Worm (Caenorhabditis elegans) whole organism, L2 larva: ENCODE data around the gene C28A5.2.

Experiments used
- ama-1 ChIP-seq: fragments of 150-350 bp; optimal IDR thresholded peaks from 2 replicates; lab custom pipeline; 2018; ENCODE audit warnings: inconsistent platforms
- egl-27 ChIP-seq: sonication (generic microtip); optimal IDR thresholded peaks from 3 replicates; lab custom pipeline; 2017; ENCODE audit warnings: missing biosample characterization, missing genetic modification reagents, missing genetic modification characterization
- elt-1 ChIP-seq: fragments of 150-350 bp; optimal IDR thresholded peaks from 2 replicates; lab custom pipeline; 2014; ENCODE audit warnings: missing biosample characterization, missing genetic modification characterization
- gmeb-1 ChIP-seq: fragments of 150-350 bp; optimal IDR thresholded peaks from 2 replicates; lab custom pipeline; 2014; ENCODE audit warnings: missing biosample characterization, missing genetic modification characterization
- mbf-1 ChIP-seq: sonication (generic microtip); optimal IDR thresholded peaks from 2 replicates; lab custom pipeline; 2017; ENCODE audit warnings: missing biosample characterization, missing genetic modification characterization
- nhr-237 ChIP-seq: fragments of 150-350 bp; optimal IDR thresholded peaks from 2 replicates; lab custom pipeline; 2014; ENCODE audit warnings: missing biosample characterization, missing genetic modification characterization
- sem-4 ChIP-seq: fragments of 150-350 bp; optimal IDR thresholded peaks from 2 replicates; lab custom pipeline; 2014; ENCODE audit warnings: missing biosample characterization, missing genetic modification reagents, missing genetic modification characterization
- snpc-4 ChIP-seq: fragments of 150-350 bp; optimal IDR thresholded peaks from 2 replicates; lab custom pipeline; 2014; ENCODE audit warnings: missing biosample characterization, missing genetic modification characterization
- unc-39 ChIP-seq: fragments of 150-350 bp; optimal IDR thresholded peaks from 2 replicates; lab custom pipeline; 2014; ENCODE audit warnings: missing biosample characterization, missing genetic modification characterization
- ztf-11 ChIP-seq: sonication (generic microtip); optimal IDR thresholded peaks from 2 replicates; lab custom pipeline; 2017; ENCODE audit warnings: missing biosample characterization, missing genetic modification characterization

DNA sequence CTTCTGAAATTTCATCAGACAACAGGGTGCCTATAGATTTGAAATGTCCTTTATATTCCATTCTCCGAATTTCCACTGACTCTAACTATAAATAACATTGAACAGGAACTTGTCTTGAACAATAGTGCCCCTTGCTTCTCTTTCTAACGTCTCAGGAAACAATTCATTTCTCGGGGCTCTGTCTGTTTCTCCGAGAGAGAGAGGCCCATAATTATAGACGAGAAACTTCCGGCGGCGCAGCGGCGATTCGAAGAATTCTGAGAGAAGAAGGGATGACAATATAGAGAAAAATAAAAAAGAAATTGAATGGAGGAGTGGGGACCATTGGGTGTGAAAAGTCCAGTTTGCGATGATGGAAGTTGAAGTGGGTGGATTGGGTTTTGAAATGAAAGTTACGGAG, 20.9 kb upstream of the C28A5.2 start:
- TF ChIP-seq elt-1 (tag; lab: Kevin White, UChicago): no peak
- TF ChIP-seq snpc-4 (tag; lab: Kevin White, UChicago): no peak
- no peak for TF ChIP-seq unc-39 (tag; lab: Kevin White, UChicago)
- no peak for TF ChIP-seq ztf-11 (tag; lab: Kevin White, UChicago)
- no peak for TF ChIP-seq egl-27 (tag; lab: Kevin White, UChicago)
- TF ChIP-seq nhr-237 (tag; lab: Kevin White, UChicago): no peak
- TF ChIP-seq ama-1: no peak
- TF ChIP-seq mbf-1 (tag; lab: Kevin White, UChicago): no peak
- no peak for TF ChIP-seq gmeb-1 (tag; lab: Kevin White, UChicago)
- no peak for TF ChIP-seq sem-4
